Worm (Caenorhabditis elegans) whole organism, L4/young adult: ENCODE measurements around the gene srx-54.

Experiments used
- dao-5 ChIP-seq: sonication (generic microtip); optimal IDR thresholded peaks from 2 replicates; lab custom pipeline; 2016; ENCODE audit warnings: missing genotype, missing genetic modification characterization, moderate library complexity, missing compliant biosample characterization
- him-1 ChIP-seq: sonication (generic microtip); optimal IDR thresholded peaks from 2 replicates; lab custom pipeline; 2016; ENCODE audit warnings: missing genotype, missing genetic modification reagents, missing genetic modification characterization, missing compliant biosample characterization

ce11 chrV:16988614-16989013 lies 13.6 kb downstream of the srx-54 start, which contains the start of gene Y102A5C.27:
- TF ChIP-seq dao-5 (tag; lab: Kevin White, UChicago) (no peak), him-1 (tag; lab: Kevin White, UChicago) (no peak)
